Fruit fly (Drosophila melanogaster): ENCODE measurements around the gene CG6149.

The CG6149 gene

dm6 chr3L:11388964-11389625 is 46.2 kb downstream of the CG6149 start:
- TF ChIP-seq CG7045 (GFP tag; optimal IDR thresholded peaks at IDR 0.05) (no peak), CG7101 (tag; optimal IDR thresholded peaks at IDR 0.05) (no peak), CG14711 (tag; optimal IDR thresholded peaks at IDR 0.05) (no peak), bab1 (GFP tag; optimal IDR thresholded peaks at IDR 0.05) (no peak), CG33017 (tag; optimal IDR thresholded peaks at IDR 0.05) (no peak), ovo (GFP tag; optimal IDR thresholded peaks at IDR 0.05) (no peak), CG1620 (GFP tag; optimal IDR thresholded peaks at IDR 0.05) (no peak), cnc (optimal IDR thresholded peaks at IDR 0.05) (no peak), Clk (GFP tag; optimal IDR thresholded peaks at IDR 0.05) (no peak), Hr96 (GFP tag; optimal IDR thresholded peaks at IDR 0.05) (no peak), tj (GFP tag; optimal IDR thresholded peaks at IDR 0.05) (no peak), Crg-1 (GFP tag; optimal IDR thresholded peaks at IDR 0.05) (no peak), pad (GFP tag; optimal IDR thresholded peaks at IDR 0.05) (no peak)

dm6 chr3L:11384824-11385457 is 50.3 kb downstream of the CG6149 start:
- TF ChIP-seq Crg-1 (GFP tag; optimal IDR thresholded peaks at IDR 0.05) = no peak
- no peak for TF ChIP-seq pad (GFP tag; optimal IDR thresholded peaks at IDR 0.05)
- no peak for TF ChIP-seq toe (GFP tag; optimal IDR thresholded peaks at IDR 0.05)
- no peak for TF ChIP-seq CG14711 (tag; optimal IDR thresholded peaks at IDR 0.05)
